Worm (Caenorhabditis elegans): ENCODE data around the gene aat-3.

- no peak for TF ChIP-seq ama-1 (optimal IDR thresholded peaks at IDR 0.05)
- TF ChIP-seq ceh-36 (tag; optimal IDR thresholded peaks at IDR 0.05) = no peak
- no peak for TF ChIP-seq ets-7 (tag; optimal IDR thresholded peaks at IDR 0.05)
- no peak for TF ChIP-seq sea-1 (GFP tag; conservative IDR thresholded peaks at IDR 0.05)
- TF ChIP-seq tra-4 (tag; optimal IDR thresholded peaks at IDR 0.05) = no peak
- no peak for TF ChIP-seq tbx-11 (GFP tag; IDR thresholded peaks at IDR 0.05)
- no peak for TF ChIP-seq scrt-1 (GFP tag; IDR thresholded peaks at IDR 0.05)
Measured at ce11 chrX:2580524-2580981, 28.5 kb downstream of the aat-3 start, which contains the start of gene H01M10.1.
